Worm (Caenorhabditis elegans) whole organism, mixed stage, embryonic: ENCODE results near the gene clc-27.
A peak's percentile ranks its signal among the peaks of the same experiment; 100 is the strongest.

Experiments used
- elt-3 ChIP-seq: fragments of 150-350 bp; optimal IDR thresholded peaks from 2 replicates; lab custom pipeline; 2014; ENCODE audit warnings: missing biosample characterization, missing genetic modification characterization
- ham-2 ChIP-seq: fragments of 200-800 bp; sonication (Bioruptor generic); optimal IDR thresholded peaks from 2 replicates; lab custom pipeline; 2018; ENCODE audit warnings: mild to moderate bottlenecking, missing genetic modification characterization, missing compliant biosample characterization
- lsy-2 ChIP-seq: fragments of 150-350 bp; optimal IDR thresholded peaks from 2 replicates; lab custom pipeline; 2014; ENCODE audit warnings: missing biosample characterization, missing genetic modification characterization
- nhr-28 ChIP-seq: fragments of 150-350 bp; optimal IDR thresholded peaks from 2 replicates; lab custom pipeline; 2014; ENCODE audit warnings: missing biosample characterization, missing genetic modification characterization
- snpc-4 ChIP-seq: fragments of 150-350 bp; optimal IDR thresholded peaks from 2 replicates; lab custom pipeline; 2014; ENCODE audit warnings: missing biosample characterization, missing genetic modification characterization

DNA sequence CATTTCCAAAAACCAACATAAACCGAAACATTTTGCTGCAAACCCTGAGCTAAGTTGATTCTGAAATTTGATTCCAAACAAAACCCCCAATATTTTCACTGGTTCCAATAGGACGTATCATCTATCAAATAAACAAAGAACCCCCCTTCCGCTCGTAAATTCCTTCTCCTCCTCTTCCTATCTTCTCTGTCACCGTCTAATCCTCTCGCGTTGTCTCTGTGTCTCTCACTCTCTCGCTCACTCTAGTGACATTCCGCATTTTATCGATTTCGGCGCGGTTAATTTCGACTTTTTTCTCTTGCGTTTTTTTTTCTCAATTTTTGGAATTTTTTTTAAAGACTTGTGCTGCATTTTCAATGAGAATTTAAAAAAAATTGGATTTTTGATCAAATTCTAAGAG, 26.2 kb upstream of the clc-27 start:
- TF ChIP-seq elt-3 (tag; lab: Kevin White, UChicago) = peak; percentile 4
- TF ChIP-seq nhr-28 = no peak
- no peak for TF ChIP-seq snpc-4 (tag; lab: Kevin White, UChicago)
- no peak for TF ChIP-seq lsy-2
- no peak for TF ChIP-seq ham-2 (GFP tag; lab: Kevin White, UChicago)
